Fruit fly (Drosophila melanogaster) whole organism, embryonic: Measurements from ENCODE around the gene CG13364.

Source experiments
- Abd-B ChIP-seq: fragments of 200-800 bp; sonication (Bioruptor generic); optimal IDR thresholded peaks from 2 replicates; lab custom pipeline; 2018; ENCODE audit warnings: missing biosample characterization, mild to moderate bottlenecking, missing genetic modification characterization, moderate library complexity
- Bgb ChIP-seq: fragments of 200-800 bp; sonication (Bioruptor generic); IDR thresholded peaks from 2 replicates; pipeline ENCODE4 v1.3.6; 2022; ENCODE audit warnings: missing biosample characterization, missing genetic modification characterization; ENCODE audit not compliant: partially characterized antibody
- CG10366 ChIP-seq: fragments of 200-800 bp; sonication (Bioruptor generic); IDR thresholded peaks from 2 replicates; pipeline ENCODE4 v1.3.6; 2022; ENCODE audit warnings: missing biosample characterization, missing genetic modification characterization
- CG11398 ChIP-seq: fragments of 200-800 bp; sonication (Bioruptor generic); optimal IDR thresholded peaks from 2 replicates; lab custom pipeline; 2016; ENCODE audit warnings: missing biosample characterization, missing genetic modification characterization
- CG11560 ChIP-seq: fragments of 200-800 bp; sonication (Bioruptor generic); IDR thresholded peaks from 3 replicates; pipeline ENCODE4 v1.3.6; 2022; ENCODE audit warnings: missing biosample characterization, missing genetic modification characterization
- CG12744 ChIP-seq: fragments of 200-800 bp; sonication (Bioruptor generic); optimal IDR thresholded peaks from 2 replicates; lab custom pipeline; 2016; ENCODE audit warnings: missing biosample characterization, missing genetic modification characterization
- CG13894 ChIP-seq: fragments of 200-800 bp; sonication (Bioruptor generic); optimal IDR thresholded peaks from 3 replicates; lab custom pipeline; 2018; ENCODE audit warnings: missing biosample characterization, mild to moderate bottlenecking, missing genetic modification characterization, moderate library complexity
- CG15601 ChIP-seq: fragments of 200-800 bp; sonication (Bioruptor generic); optimal IDR thresholded peaks from 3 replicates; lab custom pipeline; 2019; ENCODE audit warnings: missing biosample characterization, mild to moderate bottlenecking, missing genetic modification characterization, moderate library complexity
- CG17186 ChIP-seq: fragments of 200-800 bp; sonication (Bioruptor generic); optimal IDR thresholded peaks from 3 replicates; lab custom pipeline; 2017; ENCODE audit warnings: missing biosample characterization, missing genetic modification reagents, missing genetic modification characterization
- CG17361 ChIP-seq: fragments of 200-800 bp; sonication (Bioruptor generic); IDR thresholded peaks from 3 replicates; pipeline ENCODE4 v1.3.6; 2022; ENCODE audit warnings: missing biosample characterization, missing genetic modification characterization
- CG1792 ChIP-seq: fragments of 200-800 bp; sonication (Bioruptor generic); optimal IDR thresholded peaks from 2 replicates; lab custom pipeline; 2016; ENCODE audit warnings: missing biosample characterization, missing genetic modification characterization
- CG2875 ChIP-seq: fragments of 200-800 bp; sonication (Bioruptor generic); optimal IDR thresholded peaks from 2 replicates; lab custom pipeline; 2017; ENCODE audit warnings: missing biosample characterization, mild to moderate bottlenecking, missing genetic modification characterization, missing genetic modification reagents
- CG30403 ChIP-seq: fragments of 200-800 bp; sonication (Bioruptor generic); optimal IDR thresholded peaks from 3 replicates; lab custom pipeline; 2016; ENCODE audit warnings: missing biosample characterization, missing genetic modification characterization
- CG31441 ChIP-seq: fragments of 200-800 bp; sonication (Bioruptor generic); IDR thresholded peaks from 2 replicates; pipeline ENCODE4 v1.3.6; 2022; ENCODE audit warnings: missing biosample characterization, missing genetic modification characterization
- CG32767 ChIP-seq: fragments of 200-800 bp; sonication (Bioruptor generic); IDR thresholded peaks from 2 replicates; pipeline ENCODE4 v1.3.6; 2022; ENCODE audit warnings: missing biosample characterization, missing genetic modification characterization
- CG34422 ChIP-seq: fragments of 200-800 bp; sonication (Bioruptor generic); IDR thresholded peaks from 3 replicates; pipeline ENCODE4 v1.3.6; 2022; ENCODE audit warnings: missing biosample characterization, missing genetic modification characterization
- CG3726 ChIP-seq: fragments of 200-800 bp; sonication (Bioruptor generic); IDR thresholded peaks from 3 replicates; pipeline ENCODE4, ENCODE4 v1.3.6; 2022; ENCODE audit warnings: missing biosample characterization, missing genetic modification characterization
- CG4328 ChIP-seq: fragments of 200-800 bp; sonication (Bioruptor generic); optimal IDR thresholded peaks from 3 replicates; lab custom pipeline; 2017; ENCODE audit warnings: missing biosample characterization, missing genetic modification reagents, missing genetic modification characterization
- CG6254 ChIP-seq: fragments of 200-800 bp; sonication (Bioruptor generic); optimal IDR thresholded peaks from 3 replicates; lab custom pipeline; 2017; ENCODE audit warnings: mild to moderate bottlenecking, missing biosample characterization, missing genetic modification reagents, missing genetic modification characterization
- CG7271 ChIP-seq: fragments of 200-800 bp; sonication (Bioruptor generic); optimal IDR thresholded peaks from 2 replicates; lab custom pipeline; 2018; ENCODE audit warnings: missing biosample characterization, mild to moderate bottlenecking, missing genetic modification characterization, moderate library complexity
- CG8359 ChIP-seq: fragments of 200-800 bp; sonication (Bioruptor generic); optimal IDR thresholded peaks from 2 replicates; lab custom pipeline; 2017; ENCODE audit warnings: missing biosample characterization, mild to moderate bottlenecking, missing genetic modification characterization, borderline replicate concordance
- CG9727 ChIP-seq: fragments of 200-800 bp; sonication (Bioruptor generic); optimal IDR thresholded peaks from 3 replicates; lab custom pipeline; 2017; ENCODE audit warnings: missing biosample characterization, mild to moderate bottlenecking, missing genetic modification characterization
- Camta ChIP-seq: fragments of 200-800 bp; sonication (Bioruptor generic); optimal IDR thresholded peaks from 2 replicates; lab custom pipeline; 2016; ENCODE audit warnings: missing biosample characterization, missing genetic modification characterization
- Dip2 ChIP-seq: fragments of 200-800 bp; sonication (Bioruptor generic); IDR thresholded peaks from 2 replicates; pipeline ENCODE4 v1.3.6; 2022; ENCODE audit warnings: missing biosample characterization, missing genetic modification characterization
- HLH54F ChIP-seq: fragments of 200-800 bp; sonication (Bioruptor generic); optimal IDR thresholded peaks from 3 replicates; lab custom pipeline; 2016; ENCODE audit warnings: missing biosample characterization, missing genetic modification characterization
- Hey ChIP-seq: fragments of 200-800 bp; sonication (Bioruptor generic); optimal IDR thresholded peaks from 3 replicates; lab custom pipeline; 2018; ENCODE audit warnings: missing biosample characterization, mild to moderate bottlenecking, missing genetic modification characterization
- HmgZ ChIP-seq: fragments of 200-800 bp; sonication (Bioruptor generic); optimal IDR thresholded peaks from 2 replicates; lab custom pipeline; 2018; ENCODE audit warnings: missing biosample characterization, mild to moderate bottlenecking, missing genetic modification characterization
- Lhr ChIP-seq: fragments of 200-800 bp; sonication (Bioruptor generic); optimal IDR thresholded peaks from 3 replicates; lab custom pipeline; 2017; ENCODE audit warnings: mild to moderate bottlenecking, missing biosample characterization, missing genetic modification reagents, missing genetic modification characterization
- NC2β ChIP-seq: fragments of 200-800 bp; sonication (Bioruptor generic); optimal IDR thresholded peaks from 2 replicates; lab custom pipeline; 2016; ENCODE audit warnings: missing biosample characterization, missing genetic modification characterization
- Oli ChIP-seq: fragments of 200-800 bp; sonication (Bioruptor generic); optimal IDR thresholded peaks from 2 replicates; lab custom pipeline; 2018; ENCODE audit warnings: missing biosample characterization, mild to moderate bottlenecking, missing genetic modification characterization, moderate library complexity
- Ravus ChIP-seq: fragments of 200-800 bp; sonication (Bioruptor generic); IDR thresholded peaks from 2 replicates; pipeline ENCODE4 v1.3.6; 2022; ENCODE audit warnings: missing biosample characterization, missing genetic modification characterization
- Six4 ChIP-seq: fragments of 200-800 bp; sonication (Bioruptor generic); optimal IDR thresholded peaks from 2 replicates; lab custom pipeline; 2016; ENCODE audit warnings: missing biosample characterization, missing genetic modification characterization
- Stat92E ChIP-seq, 3 experiments: fragments of >200 bp in 2 of 3; fragments of 200-800 bp in 1 of 3; sonication (Bioruptor generic) in 1 of 3; optimal IDR thresholded peaks; 2 replicates each; lab custom pipeline; 2017 to 2019; ENCODE audit warnings: missing biosample characterization in 3 of 3, missing genetic modification characterization in 3 of 3, mild to moderate bottlenecking in 1 of 3, moderate library complexity in 1 of 3
- bcd ChIP-seq: fragments of 200-800 bp; sonication (Bioruptor generic); optimal IDR thresholded peaks from 2 replicates; lab custom pipeline; 2017; ENCODE audit warnings: missing biosample characterization, mild to moderate bottlenecking, missing genetic modification characterization
- br ChIP-seq: fragments of >200 bp; optimal IDR thresholded peaks from 2 replicates; lab custom pipeline; 2017
- caup ChIP-seq: fragments of 200-800 bp; sonication (Bioruptor generic); optimal IDR thresholded peaks from 3 replicates; lab custom pipeline; 2017; ENCODE audit warnings: missing biosample characterization, mild to moderate bottlenecking, missing genetic modification characterization, moderate library complexity; ENCODE audit not compliant: severe bottlenecking
- chn ChIP-seq: fragments of 200-800 bp; sonication (Bioruptor generic); optimal IDR thresholded peaks from 2 replicates; lab custom pipeline; 2016; ENCODE audit warnings: missing biosample characterization, missing genetic modification characterization
- dimm ChIP-seq: fragments of 200-800 bp; sonication (Bioruptor generic); IDR thresholded peaks from 2 replicates; pipeline ENCODE4 v1.3.6; 2022; ENCODE audit warnings: missing biosample characterization, missing genetic modification characterization
- dpn ChIP-seq, 2 experiments: fragments of 200-800 bp; sonication (Bioruptor generic); optimal IDR thresholded peaks; 3 replicates each; lab custom pipeline; 2016; ENCODE audit warnings: missing biosample characterization in 2 of 2, missing genetic modification characterization in 2 of 2
- gcm2 ChIP-seq: fragments of 200-800 bp; sonication (Bioruptor generic); optimal IDR thresholded peaks from 2 replicates; lab custom pipeline; 2016; ENCODE audit warnings: missing biosample characterization, missing genetic modification characterization
- gsb ChIP-seq: fragments of 200-800 bp; sonication (Bioruptor generic); IDR thresholded peaks from 2 replicates; pipeline ENCODE4 v1.3.6; 2022; ENCODE audit warnings: missing biosample characterization, missing genetic modification characterization
- her ChIP-seq: fragments of 200-800 bp; sonication (Bioruptor generic); optimal IDR thresholded peaks from 2 replicates; lab custom pipeline; 2016; ENCODE audit warnings: missing biosample characterization, missing genetic modification characterization
- kni ChIP-seq: fragments of 200-800 bp; sonication (Bioruptor generic); optimal IDR thresholded peaks from 3 replicates; lab custom pipeline; 2017; ENCODE audit warnings: mild to moderate bottlenecking, missing biosample characterization, missing genetic modification reagents, missing genetic modification characterization
- knrl ChIP-seq: fragments of 200-800 bp; sonication (Bioruptor generic); IDR thresholded peaks from 3 replicates; pipeline ENCODE4 v1.3.6; 2022; ENCODE audit warnings: missing biosample characterization, missing genetic modification characterization; ENCODE audit not compliant: partially characterized antibody
- luna ChIP-seq: fragments of 200-800 bp; sonication (Bioruptor generic); optimal IDR thresholded peaks from 2 replicates; lab custom pipeline; 2016; ENCODE audit warnings: missing biosample characterization, missing genetic modification characterization
- pan ChIP-seq, 4 experiments: fragments of >200 bp in 3 of 4; fragments of 200-800 bp in 1 of 4; sonication (Bioruptor generic) in 1 of 4; optimal IDR thresholded peaks in 3 of 4; IDR thresholded peaks in 1 of 4; 2 replicates each; pipeline versions ENCODE4 v1.3.6 to Lab custom; 2017 to 2022; ENCODE audit warnings: missing biosample characterization in 2 of 4, missing genetic modification characterization in 2 of 4, mixed read lengths in 1 of 4
- pfk ChIP-seq: fragments of 200-800 bp; sonication (Bioruptor generic); optimal IDR thresholded peaks from 2 replicates; lab custom pipeline; 2018; ENCODE audit warnings: missing biosample characterization, mild to moderate bottlenecking, missing genetic modification characterization, moderate library complexity
- pnt ChIP-seq: fragments of 200-800 bp; sonication (Bioruptor generic); optimal IDR thresholded peaks from 3 replicates; lab custom pipeline; 2016; ENCODE audit warnings: missing biosample characterization, missing genetic modification characterization
- ranshi ChIP-seq: fragments of 200-800 bp; sonication (Bioruptor generic); IDR thresholded peaks from 2 replicates; pipeline ENCODE4 v1.3.6; 2022; ENCODE audit warnings: missing biosample characterization, missing genetic modification characterization
- salm ChIP-seq: fragments of 200-800 bp; sonication (Bioruptor generic); optimal IDR thresholded peaks from 2 replicates; lab custom pipeline; 2018; ENCODE audit warnings: missing biosample characterization, mild to moderate bottlenecking, missing genetic modification characterization
- sens-2 ChIP-seq: fragments of 200-800 bp; sonication (Bioruptor generic); IDR thresholded peaks from 2 replicates; pipeline ENCODE4 v1.3.6; 2022; ENCODE audit warnings: missing biosample characterization, missing genetic modification characterization
- stc ChIP-seq: fragments of 200-800 bp; sonication (Bioruptor generic); IDR thresholded peaks from 2 replicates; pipeline ENCODE4 v1.3.6; 2022; ENCODE audit warnings: missing biosample characterization, missing genetic modification characterization

Gene CG13364

dm6 chrX:581825-582224 lies 43.2 kb downstream of the CG13364 start, which contains the start of gene vnd (continued):
- TF ChIP-seq CG32767 (GFP tag; lab: Robert Waterston, UW) = no peak
- TF ChIP-seq ranshi (GFP tag; lab: Robert Waterston, UW) = no peak
- no peak for TF ChIP-seq caup (GFP tag; lab: Kevin White, UChicago)
- TF ChIP-seq her (GFP tag; lab: Kevin White, UChicago) = no peak
- no peak for TF ChIP-seq dpn (GFP tag; optimal IDR thresholded peaks at IDR 0.05; lab: Kevin White, UChicago)
- no peak for TF ChIP-seq Abd-B
- TF ChIP-seq Six4 (GFP tag; lab: Kevin White, UChicago) = no peak
- no peak for TF ChIP-seq pfk (GFP tag; lab: Kevin White, UChicago)
- no peak for TF ChIP-seq knrl (GFP tag; lab: Robert Waterston, UW)
- no peak for TF ChIP-seq Oli
- no peak for TF ChIP-seq CG6254 (GFP tag; lab: Kevin White, UChicago)
- no peak for TF ChIP-seq sens-2 (GFP tag; lab: Robert Waterston, UW)
- no peak for TF ChIP-seq HLH54F (GFP tag; lab: Kevin White, UChicago)
- peak; percentile 15 for TF ChIP-seq NC2β (GFP tag; lab: Kevin White, UChicago)
- no peak for TF ChIP-seq CG17186 (GFP tag; lab: Kevin White, UChicago)
- TF ChIP-seq CG15601 (tag; lab: Kevin White, UChicago) = peak; percentile 34
- TF ChIP-seq Ravus (GFP tag; lab: Robert Waterston, UW) = no peak
- TF ChIP-seq CG4328 = no peak
- peak; percentile 12 for TF ChIP-seq Lhr (GFP tag; lab: Kevin White, UChicago)
- no peak for TF ChIP-seq CG11398
- TF ChIP-seq Camta (GFP tag; lab: Kevin White, UChicago) = no peak
- TF ChIP-seq salm = peak; percentile 10
- no peak for TF ChIP-seq CG8359 (GFP tag; lab: Kevin White, UChicago)
- no peak for TF ChIP-seq CG11560 (tag; lab: Robert Waterston, UW)
- TF ChIP-seq chn (GFP tag; lab: Kevin White, UChicago) = no peak
- no peak for TF ChIP-seq CG2875 (GFP tag; lab: Kevin White, UChicago)
- TF ChIP-seq gcm2 = no peak
- no peak for TF ChIP-seq stc (GFP tag; lab: Robert Waterston, UW)
- TF ChIP-seq CG7271 (tag; lab: Kevin White, UChicago) = no peak
- TF ChIP-seq CG31441 = no peak
- no peak for TF ChIP-seq CG34422 (GFP tag; lab: Robert Waterston, UW)
- peak; percentile 40 for TF ChIP-seq CG9727 (GFP tag; lab: Kevin White, UChicago)
- no peak for TF ChIP-seq CG3726 (GFP tag; lab: Robert Waterston, UW)
- TF ChIP-seq Hey (tag; lab: Kevin White, UChicago) = no peak
- TF ChIP-seq pan (optimal IDR thresholded peaks at IDR 0.05; lab: Kevin White, UChicago) = no peak
- TF ChIP-seq pan (GFP tag; optimal IDR thresholded peaks at IDR 0.05 in 1 of 2, IDR thresholded peaks at IDR 0.05 in 1 of 2) = no peak
- no peak for TF ChIP-seq Bgb
- TF ChIP-seq luna (GFP tag; lab: Kevin White, UChicago) = no peak
- TF ChIP-seq dimm (GFP tag; lab: Robert Waterston, UW) = no peak
- TF ChIP-seq kni = no peak
- no peak for TF ChIP-seq gsb
- TF ChIP-seq pnt (GFP tag; lab: Kevin White, UChicago) = no peak
- no peak for TF ChIP-seq HmgZ (tag; lab: Kevin White, UChicago)
- TF ChIP-seq br (lab: Kevin White, UChicago) = no peak
- TF ChIP-seq CG30403 (GFP tag; lab: Kevin White, UChicago) = no peak
- TF ChIP-seq Stat92E (GFP tag; optimal IDR thresholded peaks at IDR 0.05; lab: Kevin White, UChicago) = no peak
- TF ChIP-seq CG13894 (tag; lab: Kevin White, UChicago) = no peak
- TF ChIP-seq Dip2 (GFP tag; lab: Robert Waterston, UW) = no peak
- no peak for TF ChIP-seq CG17361
- TF ChIP-seq bcd (GFP tag; lab: Kevin White, UChicago) = no peak
- no peak for TF ChIP-seq CG10366 (GFP tag; lab: Robert Waterston, UW)
- no peak for TF ChIP-seq CG1792 (GFP tag; lab: Kevin White, UChicago)
- no peak for TF ChIP-seq CG12744 (GFP tag; lab: Kevin White, UChicago)
